Fruit fly (Drosophila melanogaster) ovary, adult (tissue): ENCODE data around the gene CG14931.

Source experiments
- CG17801 ChIP-seq: fragments of 200-800 bp; optimal IDR thresholded peaks from 2 replicates; lab custom pipeline; 2019; ENCODE audit warnings: missing biosample characterization, mild to moderate bottlenecking, missing genetic modification characterization, moderate library complexity; ENCODE audit not compliant: partially characterized antibody

The CG14931 gene

dm6 chr2L:11808702-11809583 lies 20.8 kb downstream of the CG14931 start, which contains the start of gene crol:
Gene crol (minus strand): TSS chr2L:11809438.
- no peak for TF ChIP-seq CG17801

- TF ChIP-seq CG17801 = no peak
These were observed 21.7 kb downstream of the CG14931 start for dm6 chr2L:11809823-11810222.

- no peak for TF ChIP-seq CG17801
These were observed 24.9 kb downstream of the CG14931 start for dm6 chr2L:11812781-11813664.

dm6 chr2L:11813665-11814087 lies 25.5 kb downstream of the CG14931 start, which contains the start of gene CycY:
Gene CycY (minus strand): TSS chr2L:11813780.
- no peak for TF ChIP-seq CG17801

- no peak for TF ChIP-seq CG17801
These were observed 28.2 kb downstream of the CG14931 start for dm6 chr2L:11816376-11816775.

- TF ChIP-seq CG17801 = no peak
These were observed 35.5 kb downstream of the CG14931 start for dm6 chr2L:11823470-11824162.

dm6 chr2L:11829277-11829676 lies 41.1 kb downstream of the CG14931 start, which contains the start of gene esc:
Gene esc (minus strand): TSS chr2L:11829405.
- TF ChIP-seq CG17801 = no peak

dm6 chr2L:11833786-11834185 lies 45.7 kb downstream of the CG14931 start, which contains the start of gene CG45011:
Gene CG45011 (plus strand): TSS chr2L:11834086.
- no peak for TF ChIP-seq CG17801

dm6 chr2L:11834308-11834707 lies 46.2 kb downstream of the CG14931 start, which contains the start of gene CG45012:
Gene CG45012 (plus strand): TSS chr2L:11834608.
- no peak for TF ChIP-seq CG17801

- TF ChIP-seq CG17801 = no peak
These were observed 48.8 kb downstream of the CG14931 start, which contains the start of gene Sfp33A4 for dm6 chr2L:11836943-11837342. Gene Sfp33A4 (plus strand): TSS chr2L:11837243.

- TF ChIP-seq CG17801 = no peak
These were observed 49.3 kb downstream of the CG14931 start, which contains the start of gene Sfp33A2 for dm6 chr2L:11837413-11837812. Gene Sfp33A2 (plus strand): TSS chr2L:11837713.
